Worm (Caenorhabditis elegans): ENCODE results near the gene F55B12.10.

DNA sequence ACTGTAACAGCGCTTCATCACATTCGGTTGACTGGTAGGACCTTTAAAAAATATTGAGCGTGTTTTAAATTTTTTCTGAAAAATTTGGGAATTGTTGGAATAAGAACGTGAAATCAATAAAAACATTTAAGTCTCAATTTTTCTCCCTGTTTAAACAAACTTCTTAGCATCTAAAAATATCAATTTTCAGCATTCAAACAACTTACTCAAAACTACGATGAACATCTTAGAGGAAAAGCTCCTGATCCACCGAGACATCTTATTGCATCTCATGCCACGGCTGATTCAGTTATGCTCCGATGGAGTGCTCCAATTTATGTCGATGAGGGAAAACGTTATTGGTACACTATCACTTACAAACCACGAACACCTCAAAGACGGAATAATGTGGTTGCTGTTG lies 40.3 kb upstream of the F55B12.10 start:
- no peak for TF ChIP-seq dao-5 (tag; optimal IDR thresholded peaks at IDR 0.05)
- no peak for TF ChIP-seq him-1 (tag; optimal IDR thresholded peaks at IDR 0.05)
- TF ChIP-seq W03F9.2 (tag; optimal IDR thresholded peaks at IDR 0.05): no peak
